Worm (Caenorhabditis elegans) whole organism, young adult: ENCODE data around the gene Y41D4A.4.

Experiments
- B0035.1 ChIP-seq: sonication (generic microtip); optimal IDR thresholded peaks from 2 replicates; lab custom pipeline; 2016; ENCODE audit warnings: missing genetic modification characterization, mild to moderate bottlenecking, missing compliant biosample characterization, missing genotype, missing genetic modification reagents
- B0336.3 ChIP-seq: fragments of 200-800 bp; sonication (Bioruptor generic); IDR thresholded peaks from 2 replicates; pipeline ENCODE4 v1.3.6; 2022; ENCODE audit warnings: missing genetic modification characterization, missing compliant biosample characterization
- F39B2.1 ChIP-seq: fragments of 200-800 bp; sonication (Bioruptor generic); IDR thresholded peaks from 2 replicates; pipeline ENCODE4 v1.3.6; 2022; ENCODE audit warnings: missing genetic modification reagents, missing genetic modification characterization, missing compliant biosample characterization
- K11D2.4 ChIP-seq: fragments of 200-800 bp; sonication (Bioruptor generic); IDR thresholded peaks from 2 replicates; pipeline ENCODE4 v1.3.6; 2022; ENCODE audit warnings: missing genetic modification reagents, missing genetic modification characterization, missing compliant biosample characterization
- T07F8.4 ChIP-seq: sonication (generic microtip); optimal IDR thresholded peaks from 2 replicates; lab custom pipeline; 2016; ENCODE audit warnings: mild to moderate bottlenecking, missing genetic modification characterization, moderate library complexity, missing compliant biosample characterization
- Y53F4B.3 ChIP-seq: fragments of 200-800 bp; sonication (Bioruptor generic); IDR thresholded peaks from 2 replicates; pipeline ENCODE4 v1.3.6; 2022; ENCODE audit warnings: missing genetic modification reagents, missing genetic modification characterization, missing compliant biosample characterization
- Y56A3A.18 ChIP-seq: fragments of 200-800 bp; sonication (Bioruptor generic); IDR thresholded peaks from 2 replicates; pipeline ENCODE4 v1.3.6; 2022; ENCODE audit warnings: missing genetic modification reagents, missing genetic modification characterization, missing compliant biosample characterization
- akir-1 ChIP-seq: fragments of 200-800 bp; sonication (Bioruptor generic); optimal IDR thresholded peaks from 2 replicates; lab custom pipeline; 2018; ENCODE audit warnings: mild to moderate bottlenecking, missing genetic modification characterization, moderate library complexity, missing compliant biosample characterization
- aptf-2 ChIP-seq: fragments of 200-800 bp; sonication (Bioruptor generic); conservative IDR thresholded peaks from 2 replicates; pipeline ENCODE4 v1.3.6; 2022; ENCODE audit warnings: missing genetic modification reagents, missing genetic modification characterization, missing compliant biosample characterization
- aptf-3 ChIP-seq: fragments of 200-800 bp; sonication (Bioruptor generic); IDR thresholded peaks from 2 replicates; pipeline ENCODE4 v1.3.6; 2022; ENCODE audit warnings: missing genetic modification characterization, missing compliant biosample characterization
- athp-1 ChIP-seq: sonication (generic microtip); optimal IDR thresholded peaks from 2 replicates; lab custom pipeline; 2017; ENCODE audit warnings: mild to moderate bottlenecking, missing genetic modification characterization, missing compliant biosample characterization
- ceh-27 ChIP-seq: fragments of 200-800 bp; sonication (Bioruptor generic); optimal IDR thresholded peaks from 2 replicates; lab custom pipeline; 2018; ENCODE audit warnings: mild to moderate bottlenecking, missing genetic modification characterization, moderate library complexity, missing compliant biosample characterization
- ceh-79 ChIP-seq: sonication (generic microtip); optimal IDR thresholded peaks from 2 replicates; lab custom pipeline; 2017; ENCODE audit warnings: mild to moderate bottlenecking, missing genetic modification characterization, missing compliant biosample characterization
- ceh-91 ChIP-seq: fragments of 200-800 bp; sonication (Bioruptor generic); IDR thresholded peaks from 2 replicates; pipeline ENCODE4 v1.3.6; 2022; ENCODE audit warnings: missing genetic modification reagents, missing genetic modification characterization, missing compliant biosample characterization
- dpl-1 ChIP-seq: fragments of 150-350 bp; optimal IDR thresholded peaks from 2 replicates; lab custom pipeline; 2014; ENCODE audit warnings: missing biosample characterization, missing genetic modification reagents, missing genetic modification characterization
- efl-1 ChIP-seq: fragments of 150-350 bp; optimal IDR thresholded peaks from 2 replicates; lab custom pipeline; 2014; ENCODE audit warnings: missing biosample characterization, missing genetic modification reagents, missing genetic modification characterization
- egl-18 ChIP-seq: fragments of 200-800 bp; sonication (Bioruptor generic); IDR thresholded peaks from 2 replicates; pipeline ENCODE4 v1.3.6; 2022; ENCODE audit warnings: missing genetic modification reagents, missing genetic modification characterization, missing compliant biosample characterization
- egrh-3 ChIP-seq: fragments of 200-800 bp; sonication (Bioruptor generic); IDR thresholded peaks from 2 replicates; pipeline ENCODE4 v1.3.6; 2022; ENCODE audit warnings: missing genetic modification reagents, missing genetic modification characterization, missing compliant biosample characterization
- ets-4 ChIP-seq: fragments of 200-800 bp; sonication (Bioruptor generic); optimal IDR thresholded peaks from 2 replicates; lab custom pipeline; 2018; ENCODE audit warnings: mild to moderate bottlenecking, missing genetic modification characterization, missing compliant biosample characterization
- fkh-3 ChIP-seq: sonication (generic microtip); optimal IDR thresholded peaks from 2 replicates; lab custom pipeline; 2016; ENCODE audit warnings: mild to moderate bottlenecking, missing genetic modification characterization, missing compliant biosample characterization
- gei-17 ChIP-seq: fragments of 200-800 bp; sonication (Bioruptor generic); optimal IDR thresholded peaks from 2 replicates; lab custom pipeline; 2018; ENCODE audit warnings: mild to moderate bottlenecking, missing genetic modification characterization, missing compliant biosample characterization
- hlh-26 ChIP-seq: fragments of 200-800 bp; sonication (Bioruptor generic); conservative IDR thresholded peaks from 2 replicates; pipeline ENCODE4 v1.3.6; 2022; ENCODE audit warnings: missing genetic modification reagents, missing genetic modification characterization, missing compliant biosample characterization
- hmg-20 ChIP-seq: fragments of 200-800 bp; sonication (Bioruptor generic); IDR thresholded peaks from 2 replicates; pipeline ENCODE4 v1.3.6; 2022; ENCODE audit warnings: missing genetic modification reagents, missing genetic modification characterization, missing compliant biosample characterization
- hsf-1 ChIP-seq: fragments of 200-800 bp; sonication (Bioruptor generic); IDR thresholded peaks from 2 replicates; pipeline ENCODE4 v1.3.6; 2022; ENCODE audit warnings: missing genetic modification reagents, missing genetic modification characterization, missing compliant biosample characterization
- lin-26 ChIP-seq: fragments of 200-800 bp; sonication (Bioruptor generic); IDR thresholded peaks from 2 replicates; pipeline ENCODE4 v1.3.6; 2022; ENCODE audit warnings: missing genetic modification reagents, missing genetic modification characterization, missing compliant biosample characterization
- lin-40 ChIP-seq: sonication (generic microtip); optimal IDR thresholded peaks from 2 replicates; lab custom pipeline; 2016; ENCODE audit warnings: missing genetic modification characterization, mild to moderate bottlenecking, missing compliant biosample characterization, missing genotype, missing genetic modification reagents
- lsy-27 ChIP-seq: sonication (generic microtip); optimal IDR thresholded peaks from 2 replicates; lab custom pipeline; 2017; ENCODE audit warnings: missing genetic modification characterization, mild to moderate bottlenecking, missing compliant biosample characterization, antibody characterized with exemption, missing genotype, borderline replicate concordance; ENCODE audit not compliant: insufficient read depth
- madf-10 ChIP-seq: sonication (generic microtip); optimal IDR thresholded peaks from 2 replicates; lab custom pipeline; 2016; ENCODE audit warnings: mild to moderate bottlenecking, missing genetic modification characterization, missing compliant biosample characterization
- madf-8 ChIP-seq: fragments of 200-800 bp; sonication (Bioruptor generic); conservative IDR thresholded peaks from 2 replicates; pipeline ENCODE4 v1.3.6; 2022; ENCODE audit warnings: missing genetic modification reagents, missing genetic modification characterization, missing compliant biosample characterization
- mcd-1 ChIP-seq: fragments of 200-800 bp; sonication (Bioruptor generic); IDR thresholded peaks from 2 replicates; pipeline ENCODE4 v1.3.6; 2022; ENCODE audit warnings: missing genetic modification reagents, missing genetic modification characterization, missing compliant biosample characterization
- mes-4 ChIP-seq: sonication (generic microtip); optimal IDR thresholded peaks from 2 replicates; lab custom pipeline; 2016; ENCODE audit warnings: missing genotype, missing genetic modification characterization, missing compliant biosample characterization
- mxl-1 ChIP-seq: sonication (generic microtip); optimal IDR thresholded peaks from 2 replicates; lab custom pipeline; 2016; ENCODE audit warnings: missing genetic modification characterization, missing compliant biosample characterization
- nhr-179 ChIP-seq: sonication (generic microtip); optimal IDR thresholded peaks from 2 replicates; lab custom pipeline; 2016; ENCODE audit warnings: mild to moderate bottlenecking, missing genetic modification characterization, missing compliant biosample characterization
- pbrm-1 ChIP-seq: fragments of 200-800 bp; sonication (Bioruptor generic); IDR thresholded peaks from 2 replicates; pipeline ENCODE4 v1.3.6; 2022; ENCODE audit warnings: missing genetic modification reagents, missing genetic modification characterization, missing compliant biosample characterization
- rcor-1 ChIP-seq: fragments of 200-800 bp; sonication (Bioruptor generic); IDR thresholded peaks from 2 replicates; pipeline ENCODE4 v1.3.6; 2022; ENCODE audit warnings: missing genetic modification reagents, missing genetic modification characterization, missing compliant biosample characterization
- rec-8 ChIP-seq, 2 experiments: sonication (generic microtip); optimal IDR thresholded peaks; 2 replicates each; lab custom pipeline; 2016; ENCODE audit warnings: mild to moderate bottlenecking in 2 of 2, missing genetic modification characterization in 2 of 2, missing genetic modification reagents in 2 of 2, missing genotype in 2 of 2, missing biosample characterization in 1 of 2, missing compliant biosample characterization in 1 of 2, moderate library complexity in 1 of 2
- snpc-1.1 ChIP-seq: sonication (generic microtip); optimal IDR thresholded peaks from 2 replicates; lab custom pipeline; 2017; ENCODE audit warnings: missing genetic modification characterization, mild to moderate bottlenecking, missing compliant biosample characterization, antibody characterized with exemption, moderate library complexity, missing genotype, missing genetic modification reagents; ENCODE audit not compliant: insufficient read depth
- snpc-4 ChIP-seq, 5 experiments: fragments of 150-350 bp in 1 of 5; sonication (generic microtip) in 4 of 5; optimal IDR thresholded peaks; 2 replicates each; lab custom pipeline; 2014 to 2018; ENCODE audit warnings: missing genetic modification characterization in 5 of 5, missing biosample characterization in 3 of 5, antibody characterized with exemption in 2 of 5, mild to moderate bottlenecking in 2 of 5, missing compliant biosample characterization in 2 of 5, missing genotype in 2 of 5, moderate library complexity in 2 of 5, missing genetic modification reagents in 1 of 5
- sptf-2 ChIP-seq: fragments of 200-800 bp; sonication (Bioruptor generic); optimal IDR thresholded peaks from 2 replicates; lab custom pipeline; 2018; ENCODE audit warnings: mild to moderate bottlenecking, missing genetic modification characterization, missing compliant biosample characterization
- unc-130 ChIP-seq: sonication (generic microtip); optimal IDR thresholded peaks from 2 replicates; lab custom pipeline; 2016; ENCODE audit warnings: missing genetic modification reagents, missing genetic modification characterization, missing compliant biosample characterization
- unc-62 ChIP-seq: fragments of 150-350 bp; optimal IDR thresholded peaks from 2 replicates; lab custom pipeline; 2014; ENCODE audit warnings: missing biosample characterization, missing genetic modification reagents, missing genetic modification characterization
- zfh-2 ChIP-seq: fragments of 200-800 bp; sonication (Bioruptor generic); conservative IDR thresholded peaks from 2 replicates; pipeline ENCODE4 v1.3.6; 2022; ENCODE audit warnings: missing genetic modification reagents, missing genetic modification characterization, missing compliant biosample characterization
- ztf-18 ChIP-seq: sonication (generic microtip); optimal IDR thresholded peaks from 2 replicates; lab custom pipeline; 2016; ENCODE audit warnings: missing genotype, mild to moderate bottlenecking, missing genetic modification characterization, missing compliant biosample characterization
- ztf-26 ChIP-seq: sonication (generic microtip); optimal IDR thresholded peaks from 2 replicates; lab custom pipeline; 2017; ENCODE audit warnings: missing genetic modification characterization, missing compliant biosample characterization
- ztf-3 ChIP-seq: fragments of 200-800 bp; sonication (Bioruptor generic); optimal IDR thresholded peaks from 2 replicates; lab custom pipeline; 2018; ENCODE audit warnings: mild to moderate bottlenecking, missing genetic modification characterization, missing compliant biosample characterization

Gene Y41D4A.4

DNA sequence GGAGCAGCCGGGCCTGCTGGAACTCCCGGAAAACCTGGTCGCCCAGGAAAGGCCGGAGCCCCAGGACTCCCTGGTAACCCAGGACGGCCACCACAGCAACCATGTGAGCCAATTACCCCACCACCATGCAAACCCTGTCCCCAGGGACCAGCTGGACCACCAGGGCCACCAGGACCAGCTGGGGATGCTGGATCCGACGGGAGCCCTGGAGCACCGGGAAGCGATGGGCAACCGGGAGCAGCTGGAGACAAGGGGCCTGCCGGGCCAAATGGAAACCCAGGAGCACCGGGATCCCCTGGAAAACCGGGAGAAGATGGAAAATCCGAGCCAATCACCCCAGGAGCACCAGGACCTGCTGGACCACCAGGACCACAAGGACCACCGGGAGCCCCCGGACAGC lies 23.3 kb downstream of the Y41D4A.4 start:
- no peak for TF ChIP-seq mes-4
- TF ChIP-seq ztf-18 (tag; lab: Kevin White, UChicago) = no peak
- no peak for TF ChIP-seq madf-8
- no peak for TF ChIP-seq unc-62
- TF ChIP-seq rcor-1 (GFP tag; lab: Robert Waterston, UW) = no peak
- no peak for TF ChIP-seq ceh-27 (GFP tag; lab: Kevin White, UChicago)
- TF ChIP-seq hsf-1 = no peak
- no peak for TF ChIP-seq snpc-1.1
- no peak for TF ChIP-seq madf-10 (tag; lab: Kevin White, UChicago)
- no peak for TF ChIP-seq ceh-91 (GFP tag; lab: Robert Waterston, UW)
- TF ChIP-seq F39B2.1 = no peak
- no peak for TF ChIP-seq lsy-27 (tag; lab: Kevin White, UChicago)
- TF ChIP-seq zfh-2 (GFP tag; lab: Robert Waterston, UW) = peak; percentile 96
- no peak for TF ChIP-seq K11D2.4
- TF ChIP-seq hlh-26 = 0 out of 2 replicates have a peak, but pooled peaks have one; percentile 23
- no peak for TF ChIP-seq Y53F4B.3 (GFP tag; lab: Robert Waterston, UW)
- TF ChIP-seq pbrm-1 (GFP tag; lab: Robert Waterston, UW) = no peak
- no peak for TF ChIP-seq dpl-1 (GFP tag; lab: Kevin White, UChicago)
- peak; percentile 15 for TF ChIP-seq fkh-3 (tag; lab: Kevin White, UChicago)
- no peak for TF ChIP-seq efl-1 (GFP tag; lab: Kevin White, UChicago)
- TF ChIP-seq egl-18 (GFP tag; lab: Robert Waterston, UW) = no peak
- TF ChIP-seq B0035.1 (tag; lab: Kevin White, UChicago) = no peak
- TF ChIP-seq unc-130 (GFP tag; lab: Kevin White, UChicago) = no peak
- no peak for TF ChIP-seq lin-40 (tag; lab: Kevin White, UChicago)
- TF ChIP-seq ceh-79 (tag; lab: Kevin White, UChicago) = no peak
- TF ChIP-seq ets-4 = no peak
- no peak for TF ChIP-seq T07F8.4
- 0 out of 2 replicates have a peak, but pooled peaks have one; percentile 20 for TF ChIP-seq lin-26 (GFP tag; lab: Robert Waterston, UW)
- TF ChIP-seq ztf-26 (tag; lab: Kevin White, UChicago) = no peak
- TF ChIP-seq aptf-3 = 0 out of 2 replicates have a peak, but pooled peaks have one; percentile 57
- TF ChIP-seq gei-17 (GFP tag; lab: Kevin White, UChicago) = no peak
- TF ChIP-seq sptf-2 (GFP tag; lab: Kevin White, UChicago) = peak; percentile 29
- TF ChIP-seq aptf-2 (GFP tag; lab: Robert Waterston, UW) = no peak
- no peak for TF ChIP-seq Y56A3A.18 (GFP tag; lab: Robert Waterston, UW)
- TF ChIP-seq snpc-4 (GFP tag; optimal IDR thresholded peaks at IDR 0.05; lab: Kevin White, UChicago) = no peak
- no peak for TF ChIP-seq snpc-4 (tag; optimal IDR thresholded peaks at IDR 0.05; lab: Kevin White, UChicago)
- no peak for TF ChIP-seq ztf-3 (GFP tag; lab: Kevin White, UChicago)
- TF ChIP-seq nhr-179 = no peak
- no peak for TF ChIP-seq akir-1 (GFP tag; lab: Kevin White, UChicago)
- peak; percentile 96 for TF ChIP-seq egrh-3
- no peak for TF ChIP-seq rec-8 (tag; optimal IDR thresholded peaks at IDR 0.05; lab: Kevin White, UChicago)
- peak; percentile 29; the same call in 1 of the 2 replicates for TF ChIP-seq mcd-1 (GFP tag; lab: Robert Waterston, UW)
- no peak for TF ChIP-seq mxl-1
- TF ChIP-seq athp-1 (tag; lab: Kevin White, UChicago) = no peak
- TF ChIP-seq B0336.3 (GFP tag; lab: Robert Waterston, UW) = no peak
- no peak for TF ChIP-seq hmg-20
